Fruit fly (Drosophila melanogaster) whole organism, wandering third instar larva: Measurements from ENCODE around the gene CG10616.

Source experiments
- Abd-B ChIP-seq: fragments of >200 bp; optimal IDR thresholded peaks from 2 replicates; lab custom pipeline; 2017; ENCODE audit warnings: missing biosample characterization, missing genetic modification characterization
- CG32264 ChIP-seq: fragments of 200-800 bp; sonication (Bioruptor generic); optimal IDR thresholded peaks from 2 replicates; lab custom pipeline; 2016; ENCODE audit warnings: missing biosample characterization, missing genetic modification characterization
- CrebA ChIP-seq: fragments of 200-800 bp; sonication (Bioruptor generic); optimal IDR thresholded peaks from 2 replicates; lab custom pipeline; 2016; ENCODE audit warnings: missing biosample characterization, mild to moderate bottlenecking, missing genetic modification characterization, borderline replicate concordance
- Dfd ChIP-seq: fragments of >200 bp; optimal IDR thresholded peaks from 2 replicates; lab custom pipeline; 2017; ENCODE audit warnings: missing biosample characterization, missing genetic modification characterization
- Hnf4 ChIP-seq: fragments of 200-800 bp; sonication (Bioruptor generic); optimal IDR thresholded peaks from 2 replicates; lab custom pipeline; 2016; ENCODE audit warnings: missing biosample characterization, mild to moderate bottlenecking, missing genetic modification characterization
- Hr78 ChIP-seq: fragments of >200 bp; optimal IDR thresholded peaks from 2 replicates; lab custom pipeline; 2017; ENCODE audit warnings: missing biosample characterization, missing genetic modification characterization
- Hr83 ChIP-seq: fragments of 200-300 bp; sonication (Bioruptor generic); optimal IDR thresholded peaks from 2 replicates; lab custom pipeline; 2016; ENCODE audit warnings: missing biosample characterization, mild to moderate bottlenecking, missing genetic modification characterization, moderate library complexity; ENCODE audit not compliant: poor library complexity, severe bottlenecking
- Mio ChIP-seq: sonication (Bioruptor generic); optimal IDR thresholded peaks from 2 replicates; lab custom pipeline; 2016; ENCODE audit warnings: missing biosample characterization, missing genetic modification characterization
- Myc ChIP-seq: fragments of >200 bp; optimal IDR thresholded peaks from 2 replicates; lab custom pipeline; 2017
- N ChIP-seq: fragments of >200 bp; optimal IDR thresholded peaks from 2 replicates; lab custom pipeline; 2018; ENCODE audit warnings: missing biosample characterization, missing external identifiers, missing genetic modification characterization
- OdsH ChIP-seq: fragments of 200-800 bp; sonication (Bioruptor generic); optimal IDR thresholded peaks from 2 replicates; lab custom pipeline; 2016; ENCODE audit warnings: missing biosample characterization, mild to moderate bottlenecking, missing genetic modification characterization
- Rel ChIP-seq, 2 experiments: fragments of 200-800 bp; sonication (Bioruptor generic) in 1 of 2; optimal IDR thresholded peaks; 2 replicates in 1 of 2; 3 replicates in 1 of 2; lab custom pipeline; 2016 to 2019; ENCODE audit warnings: mild to moderate bottlenecking in 2 of 2, missing biosample characterization in 2 of 2, missing genetic modification characterization in 2 of 2, moderate library complexity in 1 of 2
- Sp1 ChIP-seq: fragments of 200-800 bp; sonication (Bioruptor generic); optimal IDR thresholded peaks from 3 replicates; lab custom pipeline; 2019; ENCODE audit warnings: missing biosample characterization, mild to moderate bottlenecking, missing genetic modification characterization, moderate library complexity
- Vsx2 ChIP-seq: fragments of 200-300, 225-300 bp; sonication (Bioruptor generic); optimal IDR thresholded peaks from 2 replicates; lab custom pipeline; 2018; ENCODE audit warnings: missing biosample characterization, missing genetic modification characterization; ENCODE audit not compliant: partially characterized antibody
- br ChIP-seq: fragments of 200-800 bp; sonication (Bioruptor generic); optimal IDR thresholded peaks from 2 replicates; lab custom pipeline; 2016; ENCODE audit warnings: missing biosample characterization, missing genetic modification characterization
- brk ChIP-seq: fragments of 200-800 bp; sonication (Bioruptor generic); optimal IDR thresholded peaks from 2 replicates; lab custom pipeline; 2016; ENCODE audit warnings: missing biosample characterization, mild to moderate bottlenecking, missing genetic modification characterization
- dl ChIP-seq, 2 experiments: fragments of 175-275, 200-275 bp in 1 of 2; fragments of 200-275 bp in 1 of 2; sonication (Bioruptor generic); optimal IDR thresholded peaks; lab custom pipeline; 2018; ENCODE audit warnings: mild to moderate bottlenecking in 2 of 2, missing biosample characterization in 2 of 2, missing genetic modification characterization in 2 of 2, moderate library complexity in 2 of 2; ENCODE audit not compliant: partially characterized antibody in 2 of 2, insufficient read depth in 1 of 2
- dmrt93B ChIP-seq: fragments of 200-800 bp; sonication (Bioruptor generic); optimal IDR thresholded peaks from 2 replicates; lab custom pipeline; 2018; ENCODE audit warnings: missing biosample characterization, mild to moderate bottlenecking, missing genetic modification characterization
- dsf ChIP-seq: sonication (Bioruptor generic); optimal IDR thresholded peaks from 2 replicates; lab custom pipeline; 2016; ENCODE audit warnings: missing biosample characterization, missing genetic modification characterization, borderline replicate concordance
- ey ChIP-seq: fragments of 200-800 bp; sonication (Bioruptor generic); optimal IDR thresholded peaks from 2 replicates; lab custom pipeline; 2016; ENCODE audit warnings: missing biosample characterization, missing genetic modification characterization
- foxo ChIP-seq, 2 experiments: fragments of 200-800 bp; sonication (Bioruptor generic); optimal IDR thresholded peaks; 2 replicates in 1 of 2; 3 replicates in 1 of 2; lab custom pipeline; 2016 to 2017; ENCODE audit warnings: missing biosample characterization in 2 of 2, missing genetic modification characterization in 2 of 2
- fru ChIP-seq: fragments of 200-800 bp; sonication (Bioruptor generic); optimal IDR thresholded peaks from 3 replicates; lab custom pipeline; 2016; ENCODE audit warnings: missing biosample characterization, mild to moderate bottlenecking, missing genetic modification characterization
- h ChIP-seq: fragments of 200-800 bp; sonication (Bioruptor generic); optimal IDR thresholded peaks from 3 replicates; lab custom pipeline; 2016; ENCODE audit warnings: missing biosample characterization, mild to moderate bottlenecking, missing genetic modification characterization
- jim ChIP-seq: fragments of 175-275, 200-325 bp; sonication (Bioruptor generic); optimal IDR thresholded peaks from 2 replicates; lab custom pipeline; 2016; ENCODE audit warnings: missing biosample characterization, mild to moderate bottlenecking, missing genetic modification characterization
- lola ChIP-seq: fragments of >200 bp; optimal IDR thresholded peaks from 2 replicates; lab custom pipeline; 2017; ENCODE audit warnings: missing biosample characterization, missing genetic modification characterization
- pan ChIP-seq: fragments of >200 bp; optimal IDR thresholded peaks from 2 replicates; lab custom pipeline; 2017
- psq ChIP-seq: fragments of 200-800 bp; sonication (Bioruptor generic); optimal IDR thresholded peaks from 3 replicates; lab custom pipeline; 2017; ENCODE audit warnings: missing biosample characterization, mild to moderate bottlenecking, missing genetic modification characterization, moderate library complexity
- rgr ChIP-seq: fragments of 200-800 bp; sonication (Bioruptor generic); optimal IDR thresholded peaks from 3 replicates; lab custom pipeline; 2016; ENCODE audit warnings: missing biosample characterization, mild to moderate bottlenecking, missing genetic modification characterization
- sv ChIP-seq: fragments of 200-800 bp; sonication (Bioruptor generic); optimal IDR thresholded peaks from 3 replicates; lab custom pipeline; 2016; ENCODE audit warnings: missing biosample characterization, missing genetic modification characterization
- tai ChIP-seq: sonication (Bioruptor generic); optimal IDR thresholded peaks from 2 replicates; lab custom pipeline; 2016; ENCODE audit warnings: missing biosample characterization, missing genetic modification characterization
- usp ChIP-seq: fragments of >200 bp; optimal IDR thresholded peaks from 2 replicates; lab custom pipeline; 2017; ENCODE audit warnings: missing biosample characterization, missing genetic modification characterization
- woc ChIP-seq: sonication (Bioruptor generic); optimal IDR thresholded peaks from 2 replicates; lab custom pipeline; 2016; ENCODE audit warnings: missing biosample characterization, mild to moderate bottlenecking, missing genetic modification characterization

Gene CG10616

DNA sequence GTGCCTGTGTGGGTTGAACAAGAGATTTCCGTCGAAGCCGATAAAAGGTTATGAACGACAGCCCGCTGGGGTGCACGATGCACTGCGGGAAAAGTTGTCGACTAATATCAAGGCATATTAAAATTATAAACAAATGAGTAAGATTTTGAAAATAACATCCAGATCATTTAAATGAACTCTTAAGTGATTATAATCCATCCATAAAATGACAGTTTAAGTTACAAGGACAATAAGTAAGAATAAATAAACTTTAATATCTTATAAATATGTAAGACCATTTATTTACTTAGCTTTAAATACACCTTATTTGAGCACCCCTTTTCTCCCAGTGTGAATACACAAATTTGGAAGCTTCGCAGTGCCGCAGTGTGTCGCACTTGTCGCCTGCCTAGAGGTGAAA, 27.5 kb upstream of the CG10616 start:
- TF ChIP-seq woc (GFP tag; lab: Kevin White, UChicago) (no peak), Hr83 (no peak), N (GFP tag; lab: Kevin White, UChicago) (no peak), CrebA (no peak), brk (GFP tag; lab: Kevin White, UChicago) (no peak), h (GFP tag; lab: Kevin White, UChicago) (peak; percentile 1)

DNA sequence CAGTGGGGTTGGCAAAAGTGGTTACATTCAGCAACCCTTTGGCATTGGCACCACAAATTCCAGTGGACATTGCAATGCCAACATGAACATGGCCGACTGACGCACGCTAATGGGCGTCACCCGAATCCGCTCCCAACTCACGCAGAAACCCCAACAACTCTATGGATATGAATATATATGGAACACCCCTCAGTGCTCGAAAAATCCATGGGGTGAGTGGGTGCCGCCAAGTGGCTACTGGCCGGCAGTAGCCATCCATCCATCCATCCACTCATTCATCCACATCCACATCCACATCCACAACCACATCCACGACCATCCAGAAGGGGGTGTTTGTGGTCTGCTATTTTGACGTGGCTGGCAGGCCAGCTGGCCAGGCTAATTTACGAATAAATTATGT, 24.4 kb upstream of the CG10616 start:
- no peak for TF ChIP-seq Abd-B
- no peak for TF ChIP-seq Hr78 (GFP tag; lab: Kevin White, UChicago)
- no peak for TF ChIP-seq jim (GFP tag; lab: Kevin White, UChicago)
- TF ChIP-seq br (GFP tag; lab: Kevin White, UChicago) = no peak
- no peak for TF ChIP-seq Mio (GFP tag; lab: Kevin White, UChicago)
- no peak for TF ChIP-seq N (GFP tag; lab: Kevin White, UChicago)
- TF ChIP-seq Myc (lab: Kevin White, UChicago) = no peak
- TF ChIP-seq Vsx2 = no peak
- TF ChIP-seq dsf = no peak
- no peak for TF ChIP-seq OdsH (GFP tag; lab: Kevin White, UChicago)
- no peak for TF ChIP-seq lola (GFP tag; lab: Kevin White, UChicago)
- no peak for TF ChIP-seq tai (GFP tag; lab: Kevin White, UChicago)
- no peak for TF ChIP-seq Dfd (GFP tag; lab: Kevin White, UChicago)
- TF ChIP-seq usp = no peak
- no peak for TF ChIP-seq CG32264 (GFP tag; lab: Kevin White, UChicago)
- no peak for TF ChIP-seq psq (GFP tag; lab: Kevin White, UChicago)
- no peak for TF ChIP-seq sv (GFP tag; lab: Kevin White, UChicago)
- TF ChIP-seq foxo (GFP tag; optimal IDR thresholded peaks at IDR 0.05; lab: Kevin White, UChicago) = no peak
- no peak for TF ChIP-seq Sp1

DNA sequence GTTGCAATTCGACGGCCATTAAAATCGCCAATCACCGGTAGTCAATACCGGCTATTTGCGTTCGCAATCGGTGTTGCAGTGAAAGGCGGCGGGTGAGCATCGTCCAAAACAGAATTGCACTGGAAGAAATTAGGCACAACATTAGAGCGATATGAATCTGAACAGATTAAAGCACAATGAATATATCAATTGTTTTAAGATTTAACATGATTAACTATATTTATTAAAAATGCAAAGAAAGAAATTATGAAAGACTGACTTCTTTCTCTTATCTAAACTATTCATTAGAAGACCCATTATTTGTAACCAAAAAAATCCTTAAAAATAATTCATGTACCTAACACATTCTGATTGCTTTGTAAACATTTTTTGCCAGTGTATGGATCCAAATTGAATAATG, 24.0 kb upstream of the CG10616 start:
- TF ChIP-seq CG32264 (GFP tag; lab: Kevin White, UChicago) (no peak), Dfd (GFP tag; lab: Kevin White, UChicago) (no peak)
- TF ChIP-seq, all 38 proteins: peak for 0

DNA sequence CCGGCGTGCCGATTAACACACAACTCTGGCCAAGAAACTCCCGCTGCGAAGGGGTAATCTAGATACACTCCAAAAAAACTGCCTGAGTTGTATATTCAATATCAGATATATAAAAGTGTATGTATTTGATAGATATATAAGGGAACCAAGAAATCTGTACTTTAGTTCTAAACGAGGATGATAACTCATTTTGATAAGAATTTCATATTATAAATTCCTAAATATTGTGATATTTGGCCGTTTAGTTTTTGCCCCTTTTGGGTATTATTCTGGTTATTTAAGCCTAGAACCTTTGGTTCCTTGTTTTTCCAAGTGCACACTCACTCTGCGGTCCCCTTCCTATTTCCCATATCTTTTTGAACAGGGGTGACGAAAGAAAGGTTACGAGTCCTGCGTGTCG, 18.0 kb upstream of the CG10616 start:
- no peak for TF ChIP-seq fru (GFP tag; lab: Kevin White, UChicago)
- no peak for TF ChIP-seq ey
- no peak for TF ChIP-seq Hr78 (GFP tag; lab: Kevin White, UChicago)
- TF ChIP-seq h (GFP tag; lab: Kevin White, UChicago) = no peak
- no peak for TF ChIP-seq OdsH (GFP tag; lab: Kevin White, UChicago)
- TF ChIP-seq, all 38 proteins: peak for 0

DNA sequence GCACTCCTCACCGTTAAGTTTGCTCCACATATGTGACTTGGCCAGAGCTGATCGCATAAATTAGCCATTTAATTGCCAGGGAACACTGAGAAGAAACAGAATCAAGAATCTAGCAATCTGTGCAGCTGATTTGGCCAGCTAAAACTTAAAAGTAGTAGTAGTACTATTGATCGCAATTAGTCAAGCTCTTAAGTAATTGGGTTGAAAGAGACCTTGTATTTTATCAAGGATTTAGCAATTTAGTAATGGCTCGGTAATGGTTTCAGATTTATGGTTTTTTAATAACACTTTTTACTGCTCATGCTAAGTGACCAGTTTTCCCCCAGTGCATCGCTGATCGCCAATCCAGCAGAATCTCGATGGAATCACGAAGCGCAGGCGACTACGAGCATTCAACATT, 16.5 kb upstream of the CG10616 start:
- TF ChIP-seq Rel (GFP tag; optimal IDR thresholded peaks at IDR 0.05; lab: Kevin White, UChicago) (no peak), Rel (tag; optimal IDR thresholded peaks at IDR 0.05; lab: Kevin White, UChicago) (no peak), Hr78 (GFP tag; lab: Kevin White, UChicago) (no peak), br (GFP tag; lab: Kevin White, UChicago) (no peak), Hr83 (no peak), pan (lab: Kevin White, UChicago) (no peak), Hnf4 (GFP tag; lab: Kevin White, UChicago) (no peak), CrebA (no peak), rgr (no peak), sv (GFP tag; lab: Kevin White, UChicago) (no peak), dmrt93B (GFP tag; lab: Kevin White, UChicago) (no peak), woc (GFP tag; lab: Kevin White, UChicago) (no peak), dl (GFP tag; optimal IDR thresholded peaks at IDR 0.05; lab: Kevin White, UChicago; ENCODE audit: insufficient read depth in 1 of 2, partially characterized antibody in 2 of 2) (no peak), dsf (no peak)
- TF ChIP-seq, all 38 proteins: peak for 0
